Fruit fly (Drosophila melanogaster) whole organism, embryonic: ENCODE results near the gene CG33096.

Source experiments
- Awh ChIP-seq: fragments of 200-800 bp; sonication (Bioruptor generic); IDR thresholded peaks from 2 replicates; pipeline ENCODE4, ENCODE4 v1.3.6; 2022; ENCODE audit warnings: missing biosample characterization, missing genetic modification characterization
- Bgb ChIP-seq: fragments of 200-800 bp; sonication (Bioruptor generic); IDR thresholded peaks from 2 replicates; pipeline ENCODE4 v1.3.6; 2022; ENCODE audit warnings: missing biosample characterization, missing genetic modification characterization; ENCODE audit not compliant: partially characterized antibody
- Bteb2 ChIP-seq: fragments of 200-800 bp; sonication (Bioruptor generic); optimal IDR thresholded peaks from 2 replicates; lab custom pipeline; 2016; ENCODE audit warnings: missing biosample characterization, missing genetic modification characterization
- CG10274 ChIP-seq: fragments of 200-800 bp; sonication (Bioruptor generic); optimal IDR thresholded peaks from 3 replicates; lab custom pipeline; 2017; ENCODE audit warnings: missing biosample characterization, mild to moderate bottlenecking, missing genetic modification characterization
- CG10366 ChIP-seq: fragments of 200-800 bp; sonication (Bioruptor generic); IDR thresholded peaks from 2 replicates; pipeline ENCODE4 v1.3.6; 2022; ENCODE audit warnings: missing biosample characterization, missing genetic modification characterization
- CG11398 ChIP-seq: fragments of 200-800 bp; sonication (Bioruptor generic); optimal IDR thresholded peaks from 2 replicates; lab custom pipeline; 2016; ENCODE audit warnings: missing biosample characterization, missing genetic modification characterization
- CG1233 ChIP-seq: fragments of 200-800 bp; sonication (Bioruptor generic); optimal IDR thresholded peaks from 4 replicates; lab custom pipeline; 2018; ENCODE audit warnings: missing biosample characterization, mild to moderate bottlenecking, missing genetic modification characterization
- CG14667 ChIP-seq: fragments of 200-800 bp; sonication (Bioruptor generic); IDR thresholded peaks from 2 replicates; pipeline ENCODE4 v1.3.6; 2022; ENCODE audit warnings: missing biosample characterization, missing genetic modification characterization
- CG15479 ChIP-seq: fragments of 200-800 bp; sonication (Bioruptor generic); optimal IDR thresholded peaks from 3 replicates; lab custom pipeline; 2019; ENCODE audit warnings: missing biosample characterization, mild to moderate bottlenecking, missing genetic modification characterization, moderate library complexity
- CG15514 ChIP-seq: fragments of 200-800 bp; sonication (Bioruptor generic); optimal IDR thresholded peaks from 3 replicates; lab custom pipeline; 2017; ENCODE audit warnings: missing biosample characterization, missing genetic modification characterization, mild to moderate bottlenecking, moderate library complexity, missing genetic modification reagents
- CG15696 ChIP-seq: fragments of 200-800 bp; sonication (Bioruptor generic); optimal IDR thresholded peaks from 2 replicates; lab custom pipeline; 2019; ENCODE audit warnings: missing biosample characterization, mild to moderate bottlenecking, missing genetic modification characterization, moderate library complexity
- CG17612 ChIP-seq: fragments of 200-800 bp; sonication (Bioruptor generic); IDR thresholded peaks from 2 replicates; pipeline ENCODE4 v1.3.6; 2022; ENCODE audit warnings: missing biosample characterization, missing genetic modification characterization
- CG17802 ChIP-seq: fragments of 200-800 bp; sonication (Bioruptor generic); optimal IDR thresholded peaks from 2 replicates; lab custom pipeline; 2018; ENCODE audit warnings: missing biosample characterization, mild to moderate bottlenecking, missing genetic modification characterization, moderate library complexity
- CG18619 ChIP-seq: fragments of 200-800 bp; sonication (Bioruptor generic); optimal IDR thresholded peaks from 3 replicates; lab custom pipeline; 2017; ENCODE audit warnings: missing biosample characterization, mild to moderate bottlenecking, missing genetic modification characterization
- CG32772 ChIP-seq: fragments of 200-800 bp; sonication (Bioruptor generic); IDR thresholded peaks from 2 replicates; pipeline ENCODE4 v1.3.6; 2022; ENCODE audit warnings: missing biosample characterization, missing genetic modification characterization
- CG34224 ChIP-seq: fragments of 200-800 bp; sonication (Bioruptor generic); IDR thresholded peaks from 3 replicates; pipeline ENCODE4 v1.3.6; 2022; ENCODE audit warnings: missing biosample characterization, missing genetic modification characterization; ENCODE audit not compliant: partially characterized antibody
- CG34376 ChIP-seq: fragments of 200-800 bp; sonication (Bioruptor generic); optimal IDR thresholded peaks from 2 replicates; lab custom pipeline; 2018; ENCODE audit warnings: missing biosample characterization, mild to moderate bottlenecking, missing genetic modification characterization
- CG6765 ChIP-seq: fragments of 200-800 bp; sonication (Bioruptor generic); optimal IDR thresholded peaks from 3 replicates; lab custom pipeline; 2017; ENCODE audit warnings: missing biosample characterization, mild to moderate bottlenecking, missing genetic modification characterization
- CG7271 ChIP-seq: fragments of 200-800 bp; sonication (Bioruptor generic); optimal IDR thresholded peaks from 2 replicates; lab custom pipeline; 2018; ENCODE audit warnings: missing biosample characterization, mild to moderate bottlenecking, missing genetic modification characterization, moderate library complexity
- CG8089 ChIP-seq: fragments of 200-800 bp; sonication (Bioruptor generic); optimal IDR thresholded peaks from 3 replicates; lab custom pipeline; 2016; ENCODE audit warnings: missing biosample characterization, missing genetic modification characterization
- CG8924 ChIP-seq: fragments of 200-800 bp; optimal IDR thresholded peaks from 3 replicates; lab custom pipeline; 2019; ENCODE audit warnings: missing biosample characterization, mild to moderate bottlenecking, missing genetic modification characterization, moderate library complexity
- CG8944 ChIP-seq: fragments of 200-800 bp; sonication (Bioruptor generic); optimal IDR thresholded peaks from 3 replicates; lab custom pipeline; 2016; ENCODE audit warnings: missing biosample characterization, missing genetic modification characterization
- CG9797 ChIP-seq: fragments of 200-800 bp; sonication (Bioruptor generic); optimal IDR thresholded peaks from 3 replicates; lab custom pipeline; 2018; ENCODE audit warnings: missing biosample characterization, mild to moderate bottlenecking, missing genetic modification characterization
- CTCF ChIP-seq: fragments of 200-800 bp; sonication (Bioruptor generic); optimal IDR thresholded peaks from 2 replicates; lab custom pipeline; 2017; ENCODE audit warnings: missing biosample characterization, mild to moderate bottlenecking, missing genetic modification characterization, moderate library complexity
- E2f2 ChIP-seq: fragments of 200-800 bp; sonication (Bioruptor generic); IDR thresholded peaks from 2 replicates; pipeline ENCODE4 v1.3.6; 2022; ENCODE audit warnings: missing biosample characterization, missing genetic modification characterization
- Meics ChIP-seq: fragments of 200-800 bp; sonication (Bioruptor generic); optimal IDR thresholded peaks from 2 replicates; lab custom pipeline; 2017; ENCODE audit warnings: missing biosample characterization, mild to moderate bottlenecking, missing genetic modification characterization
- Mes4 ChIP-seq: fragments of 200-800 bp; sonication (Bioruptor generic); optimal IDR thresholded peaks from 2 replicates; lab custom pipeline; 2016; ENCODE audit warnings: missing biosample characterization, missing genetic modification characterization
- Optix ChIP-seq: fragments of 200-800 bp; sonication (Bioruptor generic); IDR thresholded peaks from 3 replicates; pipeline ENCODE4 v1.3.6; 2022; ENCODE audit warnings: missing biosample characterization, missing genetic modification characterization
- Sin3A ChIP-seq: fragments of >200 bp; optimal IDR thresholded peaks from 2 replicates; lab custom pipeline; 2018
- Sry-δ ChIP-seq: fragments of 200-800 bp; sonication (Bioruptor generic); optimal IDR thresholded peaks from 2 replicates; lab custom pipeline; 2016; ENCODE audit warnings: missing biosample characterization, missing genetic modification characterization
- Usf ChIP-seq: fragments of 200-800 bp; sonication (Bioruptor generic); optimal IDR thresholded peaks from 2 replicates; lab custom pipeline; 2017; ENCODE audit warnings: missing genotype, missing biosample characterization, missing genetic modification characterization
- aop ChIP-seq: fragments of 200-800 bp; sonication (Bioruptor generic); IDR thresholded peaks from 2 replicates; pipeline ENCODE4 v1.3.6; 2022; ENCODE audit warnings: missing biosample characterization, missing genetic modification characterization
- corto ChIP-seq: fragments of 200-800 bp; sonication (Bioruptor generic); optimal IDR thresholded peaks from 2 replicates; lab custom pipeline; 2016; ENCODE audit warnings: missing biosample characterization, mild to moderate bottlenecking, missing genetic modification characterization, moderate library complexity
- crp ChIP-seq, 2 experiments: fragments of 200-800 bp; sonication (Bioruptor generic); optimal IDR thresholded peaks; 2 replicates in 1 of 2; 3 replicates in 1 of 2; lab custom pipeline; 2017; ENCODE audit warnings: missing biosample characterization in 2 of 2, missing genetic modification characterization in 2 of 2, mild to moderate bottlenecking in 1 of 2, moderate library complexity in 1 of 2
- fd96Cb ChIP-seq: fragments of 200-800 bp; sonication (Bioruptor generic); optimal IDR thresholded peaks from 2 replicates; lab custom pipeline; 2018; ENCODE audit warnings: missing biosample characterization, mild to moderate bottlenecking, missing genetic modification characterization, moderate library complexity
- gcm ChIP-seq: fragments of 200-800 bp; sonication (Bioruptor generic); optimal IDR thresholded peaks from 2 replicates; lab custom pipeline; 2019; ENCODE audit warnings: missing biosample characterization, mild to moderate bottlenecking, missing genetic modification characterization, moderate library complexity
- gsb-n ChIP-seq: fragments of 200-800 bp; sonication (Bioruptor generic); optimal IDR thresholded peaks from 3 replicates; lab custom pipeline; 2018; ENCODE audit warnings: missing biosample characterization, mild to moderate bottlenecking, missing genetic modification characterization
- ham ChIP-seq: fragments of 200-800 bp; sonication (Bioruptor generic); IDR thresholded peaks from 2 replicates; pipeline ENCODE4 v1.3.6; 2022; ENCODE audit warnings: missing biosample characterization, missing genetic modification characterization
- ken ChIP-seq: fragments of 200-800 bp; sonication (Bioruptor generic); IDR thresholded peaks from 3 replicates; pipeline ENCODE4 v1.3.6; 2022; ENCODE audit warnings: missing biosample characterization, missing genetic modification characterization
- kni ChIP-seq: fragments of 200-800 bp; sonication (Bioruptor generic); optimal IDR thresholded peaks from 3 replicates; lab custom pipeline; 2017; ENCODE audit warnings: mild to moderate bottlenecking, missing biosample characterization, missing genetic modification reagents, missing genetic modification characterization
- lbe ChIP-seq: fragments of 200-800 bp; sonication (Bioruptor generic); optimal IDR thresholded peaks from 2 replicates; lab custom pipeline; 2016; ENCODE audit warnings: missing biosample characterization, mild to moderate bottlenecking, missing genetic modification characterization
- p53 ChIP-seq: fragments of 200-800 bp; sonication (Bioruptor generic); optimal IDR thresholded peaks from 2 replicates; lab custom pipeline; 2016; ENCODE audit warnings: missing biosample characterization, missing genetic modification characterization
- pan ChIP-seq, 4 experiments: fragments of >200 bp in 3 of 4; fragments of 200-800 bp in 1 of 4; sonication (Bioruptor generic) in 1 of 4; optimal IDR thresholded peaks in 3 of 4; IDR thresholded peaks in 1 of 4; 2 replicates each; pipeline versions ENCODE4 v1.3.6 to Lab custom; 2017 to 2022; ENCODE audit warnings: missing biosample characterization in 2 of 4, missing genetic modification characterization in 2 of 4, mixed read lengths in 1 of 4
- run ChIP-seq: fragments of 200-800 bp; sonication (Bioruptor generic); optimal IDR thresholded peaks from 3 replicates; lab custom pipeline; 2018; ENCODE audit warnings: missing biosample characterization, mild to moderate bottlenecking, missing genetic modification characterization
- sqz ChIP-seq: fragments of 200-800 bp; sonication (Bioruptor generic); optimal IDR thresholded peaks from 3 replicates; lab custom pipeline; 2018; ENCODE audit warnings: missing biosample characterization, mild to moderate bottlenecking, missing genetic modification characterization
- ssp ChIP-seq: fragments of 200-800 bp; sonication (Bioruptor generic); IDR thresholded peaks from 2 replicates; pipeline ENCODE4 v1.3.6; 2022; ENCODE audit warnings: missing biosample characterization, missing genetic modification characterization
- tgo ChIP-seq: fragments of 200-800 bp; sonication (Bioruptor generic); IDR thresholded peaks from 3 replicates; pipeline ENCODE4 v1.3.6; 2022; ENCODE audit warnings: missing biosample characterization, missing genetic modification characterization
- tin ChIP-seq: fragments of 200-800 bp; sonication (Bioruptor generic); optimal IDR thresholded peaks from 3 replicates; lab custom pipeline; 2016; ENCODE audit warnings: missing biosample characterization, missing genetic modification characterization
- trh ChIP-seq: fragments of 200-800 bp; sonication (Bioruptor generic); optimal IDR thresholded peaks from 2 replicates; lab custom pipeline; 2016; ENCODE audit warnings: missing biosample characterization, missing genetic modification characterization
- yki ChIP-seq: fragments of >200 bp; optimal IDR thresholded peaks from 3 replicates; lab custom pipeline; 2018
- zen2 ChIP-seq: fragments of 200-800 bp; sonication (Bioruptor generic); IDR thresholded peaks from 3 replicates; pipeline ENCODE4 v1.3.6; 2022; ENCODE audit warnings: missing biosample characterization, missing genetic modification characterization; ENCODE audit not compliant: partially characterized antibody

The CG33096 gene

dm6 chr3R:25054451-25055188 is 42.9 kb upstream of the CG33096 start, which contains the start of gene CG31109 (continued):
- TF ChIP-seq sqz (GFP tag; lab: Kevin White, UChicago) = no peak
- no peak for TF ChIP-seq ssp (GFP tag; lab: Robert Waterston, UW)
- peak; percentile 22 for TF ChIP-seq CG8944 (GFP tag; lab: Kevin White, UChicago)
- no peak for TF ChIP-seq Usf (GFP tag; lab: Kevin White, UChicago)
- TF ChIP-seq CG7271 (tag; lab: Kevin White, UChicago) = no peak
- peak; percentile 65 to 87 for TF ChIP-seq crp (GFP tag; optimal IDR thresholded peaks at IDR 0.05; lab: Kevin White, UChicago)
- no peak for TF ChIP-seq ham
- no peak for TF ChIP-seq CG32772 (GFP tag; lab: Robert Waterston, UW)
- TF ChIP-seq CG18619 (GFP tag; lab: Kevin White, UChicago) = no peak
- TF ChIP-seq CG15696 (tag; lab: Kevin White, UChicago) = peak; percentile 46
- no peak for TF ChIP-seq CG1233 (GFP tag; lab: Kevin White, UChicago)
- TF ChIP-seq CG10366 (GFP tag; lab: Robert Waterston, UW) = no peak
- TF ChIP-seq zen2 (GFP tag; lab: Robert Waterston, UW) = no peak
- no peak for TF ChIP-seq CG11398 (GFP tag; lab: Kevin White, UChicago)
- TF ChIP-seq CG8089 (GFP tag; lab: Kevin White, UChicago) = no peak
- TF ChIP-seq ken = no peak
- no peak for TF ChIP-seq CG14667 (GFP tag; lab: Robert Waterston, UW)
- TF ChIP-seq Sry-δ (GFP tag; lab: Kevin White, UChicago) = peak; percentile 69
- TF ChIP-seq lbe = no peak
- no peak for TF ChIP-seq yki
- no peak for TF ChIP-seq tgo
- no peak for TF ChIP-seq gcm (GFP tag; lab: Kevin White, UChicago)
- TF ChIP-seq CG9797 (GFP tag; lab: Kevin White, UChicago) = peak; percentile 27
- no peak for TF ChIP-seq p53
- no peak for TF ChIP-seq CG17612 (GFP tag; lab: Robert Waterston, UW)
- peak; percentile 62 for TF ChIP-seq CG15514 (GFP tag; lab: Kevin White, UChicago)
- TF ChIP-seq CG34224 (GFP tag; lab: Robert Waterston, UW) = peak; percentile 49
- TF ChIP-seq Mes4 (GFP tag; lab: Kevin White, UChicago) = no peak
- no peak for TF ChIP-seq gsb-n (tag; lab: Kevin White, UChicago)
- no peak for TF ChIP-seq Awh (GFP tag; lab: Robert Waterston, UW)
- TF ChIP-seq E2f2 (GFP tag; lab: Robert Waterston, UW) = peak; percentile 82
- TF ChIP-seq Bgb (GFP tag; lab: Robert Waterston, UW) = peak; percentile 59
- peak; percentile 67 for TF ChIP-seq CG8924 (tag; lab: Kevin White, UChicago)
- TF ChIP-seq fd96Cb = no peak
- no peak for TF ChIP-seq aop (GFP tag; lab: Robert Waterston, UW)
- no peak for TF ChIP-seq trh
- peak; percentile 7 for TF ChIP-seq Bteb2
- no peak for TF ChIP-seq CG10274 (GFP tag; lab: Kevin White, UChicago)
- TF ChIP-seq Meics = peak; percentile 20
- TF ChIP-seq tin (GFP tag; lab: Kevin White, UChicago) = peak; percentile 35
- TF ChIP-seq CG6765 (GFP tag; lab: Kevin White, UChicago) = no peak
- no peak for TF ChIP-seq corto
- no peak for TF ChIP-seq CTCF (GFP tag; lab: Kevin White, UChicago)
- peak; percentile 10 for TF ChIP-seq CG15479
- peak; percentile 2 for TF ChIP-seq Sin3A (lab: Kevin White, UChicago)
- no peak for TF ChIP-seq pan (optimal IDR thresholded peaks at IDR 0.05; lab: Kevin White, UChicago)
- TF ChIP-seq pan (GFP tag; optimal IDR thresholded peaks at IDR 0.05 in 1 of 2, IDR thresholded peaks at IDR 0.05 in 1 of 2) = peak in 1 of 2 experiments; percentile 38
- TF ChIP-seq Optix (GFP tag; lab: Robert Waterston, UW) = no peak
- TF ChIP-seq kni (GFP tag; lab: Kevin White, UChicago) = no peak
- peak; percentile 28 for TF ChIP-seq CG34376 (GFP tag; lab: Kevin White, UChicago)
- no peak for TF ChIP-seq CG17802 (tag; lab: Kevin White, UChicago)
- no peak for TF ChIP-seq run
